Worm (Caenorhabditis elegans) whole organism, early embryonic: ENCODE results near the gene smcr-8.

Source experiments
- B0310.2 ChIP-seq: sonication (generic microtip); optimal IDR thresholded peaks from 2 replicates; lab custom pipeline; 2016; ENCODE audit warnings: mild to moderate bottlenecking, missing genetic modification characterization, missing compliant biosample characterization
- F13C5.2 ChIP-seq: sonication (generic microtip); optimal IDR thresholded peaks from 2 replicates; lab custom pipeline; 2017; ENCODE audit warnings: mild to moderate bottlenecking, missing genetic modification characterization, inconsistent platforms, missing compliant biosample characterization
- aly-1 ChIP-seq: sonication (generic microtip); optimal IDR thresholded peaks from 2 replicates; lab custom pipeline; 2016; ENCODE audit warnings: missing genetic modification characterization, missing compliant biosample characterization
- ama-1 ChIP-seq: fragments of 150-350 bp; optimal IDR thresholded peaks from 2 replicates; lab custom pipeline; 2014
- ceh-13 ChIP-seq: fragments of 200-800 bp; sonication (Bioruptor generic); optimal IDR thresholded peaks from 2 replicates; lab custom pipeline; 2018; ENCODE audit warnings: mild to moderate bottlenecking, missing genetic modification characterization, missing compliant biosample characterization
- ceh-36 ChIP-seq: sonication (generic microtip); optimal IDR thresholded peaks from 2 replicates; lab custom pipeline; 2016; ENCODE audit warnings: missing genetic modification characterization, inconsistent platforms, missing compliant biosample characterization
- ets-7 ChIP-seq: sonication (generic microtip); optimal IDR thresholded peaks from 2 replicates; lab custom pipeline; 2016; ENCODE audit warnings: missing genotype, missing genetic modification characterization, missing compliant biosample characterization
- flt-1 ChIP-seq: fragments of 200-800 bp; sonication (Bioruptor generic); IDR thresholded peaks from 2 replicates; pipeline ENCODE4 v1.3.6; 2022; ENCODE audit warnings: missing genetic modification characterization, missing compliant biosample characterization
- hmbx-1 ChIP-seq: sonication (generic microtip); optimal IDR thresholded peaks from 2 replicates; lab custom pipeline; 2016; ENCODE audit warnings: mild to moderate bottlenecking, missing genetic modification characterization, missing compliant biosample characterization
- hmg-4 ChIP-seq: fragments of 200-800 bp; sonication (Bioruptor generic); optimal IDR thresholded peaks from 2 replicates; lab custom pipeline; 2018; ENCODE audit warnings: mild to moderate bottlenecking, missing genetic modification characterization, missing compliant biosample characterization
- hnd-1 ChIP-seq: sonication (generic microtip); optimal IDR thresholded peaks from 2 replicates; lab custom pipeline; 2016; ENCODE audit warnings: missing genetic modification characterization, missing compliant biosample characterization
- pes-1 ChIP-seq: fragments of 200-800 bp; sonication (Bioruptor generic); IDR thresholded peaks from 2 replicates; pipeline ENCODE4 v1.3.6; 2022; ENCODE audit warnings: missing genetic modification reagents, missing genetic modification characterization, missing compliant biosample characterization
- scrt-1 ChIP-seq: fragments of 200-800 bp; sonication (Bioruptor generic); IDR thresholded peaks from 2 replicates; pipeline ENCODE4 v1.3.6; 2022; ENCODE audit warnings: missing genetic modification characterization, missing compliant biosample characterization
- sea-1 ChIP-seq: fragments of 200-800 bp; sonication (Bioruptor generic); conservative IDR thresholded peaks from 2 replicates; pipeline ENCODE4 v1.3.6; 2022; ENCODE audit warnings: missing genetic modification characterization, missing compliant biosample characterization
- tbx-11 ChIP-seq: fragments of 200-800 bp; sonication (Bioruptor generic); IDR thresholded peaks from 2 replicates; pipeline ENCODE4 v1.3.6; 2022; ENCODE audit warnings: missing genetic modification characterization, missing compliant biosample characterization
- tbx-37 ChIP-seq: fragments of 200-800 bp; sonication (Bioruptor generic); conservative IDR thresholded peaks from 2 replicates; pipeline ENCODE4 v1.3.6; 2022; ENCODE audit warnings: missing genetic modification reagents, missing genetic modification characterization, missing compliant biosample characterization
- tra-4 ChIP-seq: sonication (generic microtip); optimal IDR thresholded peaks from 2 replicates; lab custom pipeline; 2017; ENCODE audit warnings: missing genetic modification characterization, missing compliant biosample characterization

Gene smcr-8

ce11 chrIII:4998956-4999425 is at the start of gene smcr-8:
Gene smcr-8, plus strand, starts transcription at chrIII:4999375.
- TF ChIP-seq pes-1, result no peak

ce11 chrIII:4950345-4950744 is 48.8 kb upstream of the smcr-8 start:
- TF ChIP-seq aly-1 (tag; lab: Kevin White, UChicago) (no peak), B0310.2 (tag; lab: Kevin White, UChicago) (no peak), flt-1 (GFP tag; lab: Robert Waterston, UW) (no peak), tbx-11 (GFP tag; lab: Robert Waterston, UW) (no peak), tra-4 (tag; lab: Kevin White, UChicago) (no peak), ceh-13 (GFP tag; lab: Kevin White, UChicago) (no peak), tbx-37 (GFP tag; lab: Robert Waterston, UW) (no peak), sea-1 (GFP tag; lab: Robert Waterston, UW) (no peak), ets-7 (tag; lab: Kevin White, UChicago) (no peak), hmbx-1 (tag; lab: Kevin White, UChicago) (no peak), hmg-4 (no peak), ama-1 (lab: Kevin White, UChicago) (no peak), pes-1 (no peak), ceh-36 (tag; lab: Kevin White, UChicago) (no peak), F13C5.2 (no peak), hnd-1 (no peak), scrt-1 (GFP tag; lab: Robert Waterston, UW) (no peak)

ce11 chrIII:4951210-4951609 is 48.0 kb upstream of the smcr-8 start:
- no peak for TF ChIP-seq sea-1 (GFP tag; lab: Robert Waterston, UW)
- TF ChIP-seq hmg-4, result no peak
- TF ChIP-seq tra-4 (tag; lab: Kevin White, UChicago), result no peak
- TF ChIP-seq ets-7 (tag; lab: Kevin White, UChicago), result no peak
- no peak for TF ChIP-seq flt-1 (GFP tag; lab: Robert Waterston, UW)
- TF ChIP-seq hmbx-1 (tag; lab: Kevin White, UChicago), result no peak
- TF ChIP-seq scrt-1 (GFP tag; lab: Robert Waterston, UW), result no peak
- no peak for TF ChIP-seq hnd-1
- TF ChIP-seq tbx-37 (GFP tag; lab: Robert Waterston, UW), result no peak

- TF ChIP-seq pes-1 (no peak), ceh-13 (GFP tag; lab: Kevin White, UChicago) (no peak), sea-1 (GFP tag; lab: Robert Waterston, UW) (no peak), flt-1 (GFP tag; lab: Robert Waterston, UW) (no peak), hnd-1 (no peak), aly-1 (tag; lab: Kevin White, UChicago) (no peak)
These were observed 47.4 kb upstream of the smcr-8 start, which contains the start of gene flh-2 for ce11 chrIII:4951824-4952223. Gene flh-2, plus strand, starts transcription at chrIII:4952124.

ce11 chrIII:4952970-4953369 is 46.2 kb upstream of the smcr-8 start:
- TF ChIP-seq hnd-1 (no peak), ceh-36 (tag; lab: Kevin White, UChicago) (no peak), ets-7 (tag; lab: Kevin White, UChicago) (no peak), hmbx-1 (tag; lab: Kevin White, UChicago) (no peak), tbx-37 (GFP tag; lab: Robert Waterston, UW) (no peak), tra-4 (tag; lab: Kevin White, UChicago) (no peak), hmg-4 (no peak), sea-1 (GFP tag; lab: Robert Waterston, UW) (no peak), pes-1 (no peak), ama-1 (lab: Kevin White, UChicago) (no peak)

ce11 chrIII:4956566-4956965 is 42.6 kb upstream of the smcr-8 start, which contains the start of gene C26E6.1:
Gene C26E6.1, plus strand, starts transcription at chrIII:4956866.
- no peak for TF ChIP-seq sea-1 (GFP tag; lab: Robert Waterston, UW)
- no peak for TF ChIP-seq aly-1 (tag; lab: Kevin White, UChicago)
- no peak for TF ChIP-seq tbx-37 (GFP tag; lab: Robert Waterston, UW)
- TF ChIP-seq hnd-1, result no peak
- TF ChIP-seq tbx-11 (GFP tag; lab: Robert Waterston, UW), result no peak
- TF ChIP-seq flt-1 (GFP tag; lab: Robert Waterston, UW), result no peak
- no peak for TF ChIP-seq tra-4 (tag; lab: Kevin White, UChicago)
- no peak for TF ChIP-seq hmbx-1 (tag; lab: Kevin White, UChicago)
- TF ChIP-seq ceh-36 (tag; lab: Kevin White, UChicago), result no peak
- no peak for TF ChIP-seq pes-1
- TF ChIP-seq ama-1 (lab: Kevin White, UChicago), result no peak
- TF ChIP-seq hmg-4, result no peak
- no peak for TF ChIP-seq F13C5.2
- TF ChIP-seq scrt-1 (GFP tag; lab: Robert Waterston, UW), result no peak
- TF ChIP-seq ceh-13 (GFP tag; lab: Kevin White, UChicago), result no peak
- no peak for TF ChIP-seq ets-7 (tag; lab: Kevin White, UChicago)
- no peak for TF ChIP-seq B0310.2 (tag; lab: Kevin White, UChicago)

ce11 chrIII:4960204-4960603 is 39.0 kb upstream of the smcr-8 start, which contains the start of gene C27F2.4:
Gene C27F2.4, minus strand, starts transcription at chrIII:4960304.
- TF ChIP-seq scrt-1 (GFP tag; lab: Robert Waterston, UW) (no peak), flt-1 (GFP tag; lab: Robert Waterston, UW) (no peak), pes-1 (no peak), ceh-36 (tag; lab: Kevin White, UChicago) (no peak), ets-7 (tag; lab: Kevin White, UChicago) (no peak), B0310.2 (tag; lab: Kevin White, UChicago) (no peak), tra-4 (tag; lab: Kevin White, UChicago) (no peak), aly-1 (tag; lab: Kevin White, UChicago) (no peak), tbx-11 (GFP tag; lab: Robert Waterston, UW) (no peak), ama-1 (lab: Kevin White, UChicago) (no peak), ceh-13 (GFP tag; lab: Kevin White, UChicago) (no peak)
